Worm (Caenorhabditis elegans) whole organism, young adult: Measurements from ENCODE around the gene hrpa-1.

Experiments used
- B0019.2 ChIP-seq: fragments of 200-800 bp; sonication (Bioruptor generic); conservative IDR thresholded peaks from 2 replicates; pipeline ENCODE4 v1.3.6; 2022; ENCODE audit warnings: missing genetic modification reagents, missing genetic modification characterization, missing compliant biosample characterization
- B0336.3 ChIP-seq: fragments of 200-800 bp; sonication (Bioruptor generic); IDR thresholded peaks from 2 replicates; pipeline ENCODE4 v1.3.6; 2022; ENCODE audit warnings: missing genetic modification characterization, missing compliant biosample characterization
- D2030.7 ChIP-seq: fragments of 200-800 bp; sonication (Bioruptor generic); IDR thresholded peaks from 2 replicates; pipeline ENCODE4 v1.3.6; 2022; ENCODE audit warnings: missing genetic modification reagents, missing genetic modification characterization, missing compliant biosample characterization
- F10E7.11 ChIP-seq: sonication (generic microtip); optimal IDR thresholded peaks from 2 replicates; lab custom pipeline; 2017; ENCODE audit warnings: mild to moderate bottlenecking, missing genetic modification characterization, moderate library complexity, missing compliant biosample characterization
- F22D6.2 ChIP-seq: sonication (generic microtip); optimal IDR thresholded peaks from 2 replicates; lab custom pipeline; 2016; ENCODE audit warnings: mild to moderate bottlenecking, missing genetic modification characterization, missing compliant biosample characterization
- F23B12.7 ChIP-seq: sonication (generic microtip); optimal IDR thresholded peaks from 2 replicates; lab custom pipeline; 2017; ENCODE audit warnings: missing genetic modification characterization, mild to moderate bottlenecking, missing compliant biosample characterization, antibody characterized with exemption, moderate library complexity; ENCODE audit not compliant: insufficient read depth
- F33H1.4 ChIP-seq: fragments of 200-800 bp; sonication (Bioruptor generic); IDR thresholded peaks from 2 replicates; pipeline ENCODE4 v1.3.6; 2022; ENCODE audit warnings: missing genetic modification reagents, missing genetic modification characterization, missing compliant biosample characterization
- F49E8.2 ChIP-seq: sonication (generic microtip); optimal IDR thresholded peaks from 3 replicates; lab custom pipeline; 2017; ENCODE audit warnings: missing genetic modification characterization, mild to moderate bottlenecking, missing compliant biosample characterization, antibody characterized with exemption, moderate library complexity; ENCODE audit not compliant: insufficient read depth
- F57C9.4 ChIP-seq: sonication (generic microtip); optimal IDR thresholded peaks from 2 replicates; lab custom pipeline; 2017; ENCODE audit warnings: mild to moderate bottlenecking, missing genetic modification characterization, missing compliant biosample characterization
- Y53F4B.3 ChIP-seq: fragments of 200-800 bp; sonication (Bioruptor generic); IDR thresholded peaks from 2 replicates; pipeline ENCODE4 v1.3.6; 2022; ENCODE audit warnings: missing genetic modification reagents, missing genetic modification characterization, missing compliant biosample characterization
- ZK185.1 ChIP-seq: sonication (generic microtip); optimal IDR thresholded peaks from 2 replicates; lab custom pipeline; 2016; ENCODE audit warnings: mild to moderate bottlenecking, missing genetic modification characterization, missing compliant biosample characterization; ENCODE audit not compliant: poor library complexity, severe bottlenecking
- akir-1 ChIP-seq: fragments of 200-800 bp; sonication (Bioruptor generic); optimal IDR thresholded peaks from 2 replicates; lab custom pipeline; 2018; ENCODE audit warnings: mild to moderate bottlenecking, missing genetic modification characterization, moderate library complexity, missing compliant biosample characterization
- attf-5 ChIP-seq: fragments of 200-800 bp; sonication (Bioruptor generic); optimal IDR thresholded peaks from 2 replicates; lab custom pipeline; 2018; ENCODE audit warnings: mild to moderate bottlenecking, missing genetic modification characterization, missing compliant biosample characterization
- bed-1 ChIP-seq: fragments of 200-800 bp; sonication (Bioruptor generic); IDR thresholded peaks from 2 replicates; pipeline ENCODE4 v1.3.6; 2022; ENCODE audit warnings: missing genetic modification reagents, missing genetic modification characterization, missing compliant biosample characterization
- ceh-40 ChIP-seq: fragments of 200-800 bp; sonication (Bioruptor generic); IDR thresholded peaks from 2 replicates; pipeline ENCODE4 v1.3.6; 2022; ENCODE audit warnings: missing genetic modification characterization, missing compliant biosample characterization
- chd-7 ChIP-seq: sonication (generic microtip); optimal IDR thresholded peaks from 2 replicates; lab custom pipeline; 2016; ENCODE audit warnings: mild to moderate bottlenecking, missing genetic modification characterization, moderate library complexity, missing compliant biosample characterization
- dpff-1 ChIP-seq: sonication (generic microtip); optimal IDR thresholded peaks from 2 replicates; lab custom pipeline; 2017; ENCODE audit warnings: mild to moderate bottlenecking, missing genetic modification characterization, missing compliant biosample characterization
- efl-1 ChIP-seq: fragments of 150-350 bp; optimal IDR thresholded peaks from 2 replicates; lab custom pipeline; 2014; ENCODE audit warnings: missing biosample characterization, missing genetic modification reagents, missing genetic modification characterization
- egl-18 ChIP-seq: fragments of 200-800 bp; sonication (Bioruptor generic); IDR thresholded peaks from 2 replicates; pipeline ENCODE4 v1.3.6; 2022; ENCODE audit warnings: missing genetic modification reagents, missing genetic modification characterization, missing compliant biosample characterization
- egl-44 ChIP-seq: fragments of 200-800 bp; sonication (Bioruptor generic); IDR thresholded peaks from 2 replicates; pipeline ENCODE4 v1.3.6; 2022; ENCODE audit warnings: missing genetic modification reagents, missing genetic modification characterization, missing compliant biosample characterization
- fkh-3 ChIP-seq: sonication (generic microtip); optimal IDR thresholded peaks from 2 replicates; lab custom pipeline; 2016; ENCODE audit warnings: mild to moderate bottlenecking, missing genetic modification characterization, missing compliant biosample characterization
- him-1 ChIP-seq: sonication (generic microtip); optimal IDR thresholded peaks from 2 replicates; lab custom pipeline; 2016; ENCODE audit warnings: missing genotype, missing genetic modification reagents, missing genetic modification characterization, missing compliant biosample characterization
- lag-1 ChIP-seq: fragments of 200-800 bp; sonication (Bioruptor generic); IDR thresholded peaks from 2 replicates; pipeline ENCODE4 v1.3.6; 2022; ENCODE audit warnings: missing genetic modification reagents, missing genetic modification characterization, missing compliant biosample characterization
- lin-40 ChIP-seq: sonication (generic microtip); optimal IDR thresholded peaks from 2 replicates; lab custom pipeline; 2016; ENCODE audit warnings: missing genetic modification characterization, mild to moderate bottlenecking, missing compliant biosample characterization, missing genotype, missing genetic modification reagents
- lin-54 ChIP-seq: fragments of 200-800 bp; sonication (Bioruptor generic); optimal IDR thresholded peaks from 2 replicates; lab custom pipeline; 2018; ENCODE audit warnings: mild to moderate bottlenecking, missing genetic modification characterization, missing compliant biosample characterization
- lir-1 ChIP-seq: fragments of 200-800 bp; sonication (Bioruptor generic); conservative IDR thresholded peaks from 2 replicates; pipeline ENCODE4 v1.3.6; 2022; ENCODE audit warnings: missing genetic modification reagents, missing genetic modification characterization, missing compliant biosample characterization
- lsl-1 ChIP-seq: fragments of 200-800 bp; sonication (Bioruptor generic); optimal IDR thresholded peaks from 2 replicates; lab custom pipeline; 2018; ENCODE audit warnings: mild to moderate bottlenecking, missing genetic modification characterization, moderate library complexity, missing compliant biosample characterization
- madf-10 ChIP-seq: sonication (generic microtip); optimal IDR thresholded peaks from 2 replicates; lab custom pipeline; 2016; ENCODE audit warnings: mild to moderate bottlenecking, missing genetic modification characterization, missing compliant biosample characterization
- mel-28 ChIP-seq: sonication (generic microtip); optimal IDR thresholded peaks from 2 replicates; lab custom pipeline; 2016; ENCODE audit warnings: borderline replicate concordance, mild to moderate bottlenecking, missing genetic modification characterization, missing compliant biosample characterization
- nfya-1 ChIP-seq: sonication (generic microtip); optimal IDR thresholded peaks from 2 replicates; lab custom pipeline; 2017; ENCODE audit warnings: antibody characterized with exemption, missing compliant biosample characterization, missing genetic modification characterization, borderline replicate concordance; ENCODE audit not compliant: insufficient read depth
- nfyb-1 ChIP-seq: fragments of 200-800 bp; sonication (Bioruptor generic); IDR thresholded peaks from 2 replicates; pipeline ENCODE4 v1.3.6; 2022; ENCODE audit warnings: missing genetic modification reagents, missing genetic modification characterization, missing compliant biosample characterization
- nhr-120 ChIP-seq: fragments of 200-800 bp; sonication (Bioruptor generic); IDR thresholded peaks from 2 replicates; pipeline ENCODE4 v1.3.6; 2022; ENCODE audit warnings: missing genetic modification characterization, missing compliant biosample characterization
- nhr-179 ChIP-seq: sonication (generic microtip); optimal IDR thresholded peaks from 2 replicates; lab custom pipeline; 2016; ENCODE audit warnings: mild to moderate bottlenecking, missing genetic modification characterization, missing compliant biosample characterization
- repo-1 ChIP-seq: sonication (generic microtip); optimal IDR thresholded peaks from 2 replicates; lab custom pipeline; 2017; ENCODE audit warnings: mild to moderate bottlenecking, missing genetic modification characterization, missing compliant biosample characterization
- rpc-1 ChIP-seq, 2 experiments: fragments of 150-350 bp in 1 of 2; sonication (generic microtip) in 1 of 2; optimal IDR thresholded peaks; 2 replicates each; lab custom pipeline; 2014 to 2018; ENCODE audit warnings: missing biosample characterization in 1 of 2, missing genetic modification characterization in 1 of 2, missing genetic modification reagents in 1 of 2, missing genotype in 1 of 2
- sea-2 ChIP-seq: fragments of 200-800 bp; sonication (Bioruptor generic); IDR thresholded peaks from 2 replicates; pipeline ENCODE4 v1.3.6; 2022; ENCODE audit warnings: missing genetic modification characterization, missing compliant biosample characterization
- snpc-1.1 ChIP-seq: sonication (generic microtip); optimal IDR thresholded peaks from 2 replicates; lab custom pipeline; 2017; ENCODE audit warnings: missing genetic modification characterization, mild to moderate bottlenecking, missing compliant biosample characterization, antibody characterized with exemption, moderate library complexity, missing genotype, missing genetic modification reagents; ENCODE audit not compliant: insufficient read depth
- snpc-1.3 ChIP-seq: sonication (generic microtip); optimal IDR thresholded peaks from 2 replicates; lab custom pipeline; 2017; ENCODE audit warnings: missing genetic modification characterization, mild to moderate bottlenecking, missing compliant biosample characterization, antibody characterized with exemption, moderate library complexity, missing genotype, missing genetic modification reagents; ENCODE audit not compliant: insufficient read depth
- somi-1 ChIP-seq: fragments of 200-800 bp; sonication (Bioruptor generic); optimal IDR thresholded peaks from 2 replicates; lab custom pipeline; 2018; ENCODE audit warnings: mild to moderate bottlenecking, missing genetic modification characterization, missing compliant biosample characterization
- sptf-2 ChIP-seq: fragments of 200-800 bp; sonication (Bioruptor generic); optimal IDR thresholded peaks from 2 replicates; lab custom pipeline; 2018; ENCODE audit warnings: mild to moderate bottlenecking, missing genetic modification characterization, missing compliant biosample characterization
- tbp1 ChIP-seq: fragments of 200-800 bp; sonication (Bioruptor generic); optimal IDR thresholded peaks from 2 replicates; lab custom pipeline; 2018; ENCODE audit warnings: mild to moderate bottlenecking, missing genetic modification characterization, missing compliant biosample characterization
- tbx-9 ChIP-seq: sonication (generic microtip); optimal IDR thresholded peaks from 2 replicates; lab custom pipeline; 2016; ENCODE audit warnings: borderline replicate concordance, missing genetic modification characterization, inconsistent platforms, missing compliant biosample characterization
- unc-130 ChIP-seq: sonication (generic microtip); optimal IDR thresholded peaks from 2 replicates; lab custom pipeline; 2016; ENCODE audit warnings: missing genetic modification reagents, missing genetic modification characterization, missing compliant biosample characterization
- zim-3 ChIP-seq: sonication (generic microtip); optimal IDR thresholded peaks from 2 replicates; lab custom pipeline; 2017; ENCODE audit warnings: mild to moderate bottlenecking, missing genetic modification characterization, moderate library complexity, missing compliant biosample characterization
- ztf-18 ChIP-seq: sonication (generic microtip); optimal IDR thresholded peaks from 2 replicates; lab custom pipeline; 2016; ENCODE audit warnings: missing genotype, mild to moderate bottlenecking, missing genetic modification characterization, missing compliant biosample characterization
- ztf-26 ChIP-seq: sonication (generic microtip); optimal IDR thresholded peaks from 2 replicates; lab custom pipeline; 2017; ENCODE audit warnings: missing genetic modification characterization, missing compliant biosample characterization
- ztf-6 ChIP-seq: fragments of 200-800 bp; sonication (Bioruptor generic); IDR thresholded peaks from 2 replicates; pipeline ENCODE4 v1.3.6; 2022; ENCODE audit warnings: missing genetic modification reagents, missing genetic modification characterization, missing compliant biosample characterization

Gene hrpa-1

DNA sequence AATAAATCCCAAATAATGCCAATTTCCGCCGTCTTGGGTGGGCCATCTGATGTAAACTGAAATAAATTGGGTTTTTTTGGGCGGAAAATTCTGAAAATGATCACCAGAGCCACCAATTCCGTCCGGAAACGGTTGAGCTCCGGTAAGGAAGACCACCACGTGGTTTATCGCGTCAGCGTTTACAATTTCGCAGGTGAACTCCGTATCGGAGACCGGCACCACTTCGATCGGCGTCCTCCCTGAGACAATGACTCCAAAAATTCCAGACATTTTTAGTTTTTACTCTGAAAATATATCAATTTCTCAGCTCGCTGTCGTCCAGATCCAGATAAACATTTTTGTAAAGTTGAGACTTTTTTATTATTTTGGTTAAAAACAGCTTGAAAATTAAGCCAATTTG is 2.1 kb downstream of the hrpa-1 start, which contains the start of gene F42A6.6 (continued):
- TF ChIP-seq lsl-1 (GFP tag; lab: Kevin White, UChicago): peak; percentile 43
- 0 out of 2 replicates have a peak, but pooled peaks have one; percentile 5 for TF ChIP-seq egl-18 (GFP tag; lab: Robert Waterston, UW)
- TF ChIP-seq F57C9.4 (tag; lab: Kevin White, UChicago): peak; percentile 66
- peak; percentile 37 for TF ChIP-seq ztf-18 (tag; lab: Kevin White, UChicago)
- TF ChIP-seq D2030.7: peak; percentile 20; the same call in 1 of the 2 replicates
- peak; percentile 61 for TF ChIP-seq dpff-1
- peak; percentile 62 for TF ChIP-seq zim-3
- TF ChIP-seq repo-1 (tag; lab: Kevin White, UChicago): peak; percentile 87
- no peak for TF ChIP-seq sptf-2
- peak; percentile 66 for TF ChIP-seq F10E7.11
- TF ChIP-seq somi-1 (GFP tag; lab: Kevin White, UChicago): peak; percentile 72
- TF ChIP-seq lag-1 (GFP tag; lab: Robert Waterston, UW): no peak
- TF ChIP-seq lin-40: peak; percentile 4
- TF ChIP-seq nhr-179 (tag; lab: Kevin White, UChicago): peak; percentile 14
- no peak for TF ChIP-seq rpc-1 (optimal IDR thresholded peaks at IDR 0.05; lab: Kevin White, UChicago)
- TF ChIP-seq rpc-1 (tag; optimal IDR thresholded peaks at IDR 0.05; lab: Kevin White, UChicago): peak; percentile 10
- 0 out of 2 replicates have a peak, but pooled peaks have one; percentile 39 for TF ChIP-seq lir-1 (GFP tag; lab: Robert Waterston, UW)
- TF ChIP-seq him-1: peak; percentile 15
- TF ChIP-seq snpc-1.1: no peak
- TF ChIP-seq tbx-9 (tag; lab: Kevin White, UChicago): peak; percentile 15
- peak; percentile 58 for TF ChIP-seq tbp1 (GFP tag; lab: Kevin White, UChicago)
- TF ChIP-seq B0019.2 (GFP tag; lab: Robert Waterston, UW): no peak
- no peak for TF ChIP-seq madf-10 (tag; lab: Kevin White, UChicago)
- TF ChIP-seq snpc-1.3 (tag; lab: Kevin White, UChicago): peak; percentile 46
- no peak for TF ChIP-seq sea-2 (GFP tag; lab: Robert Waterston, UW)
- TF ChIP-seq F23B12.7: peak; percentile 48
- TF ChIP-seq fkh-3 (tag; lab: Kevin White, UChicago): peak; percentile 87
- peak; percentile 52; the same call in 1 of the 2 replicates for TF ChIP-seq ztf-6 (GFP tag; lab: Robert Waterston, UW)
- TF ChIP-seq unc-130: peak; percentile 78
- no peak for TF ChIP-seq nfya-1 (tag; lab: Kevin White, UChicago)
- no peak for TF ChIP-seq ZK185.1 (tag; lab: Kevin White, UChicago)
- no peak for TF ChIP-seq akir-1 (GFP tag; lab: Kevin White, UChicago)
- 0 out of 2 replicates have a peak, but pooled peaks have one; percentile 79 for TF ChIP-seq nhr-120 (GFP tag; lab: Robert Waterston, UW)
- TF ChIP-seq ztf-26 (tag; lab: Kevin White, UChicago): peak; percentile 25
- TF ChIP-seq bed-1 (GFP tag; lab: Robert Waterston, UW): no peak
- no peak for TF ChIP-seq ceh-40 (GFP tag; lab: Robert Waterston, UW)
- peak; percentile 88 for TF ChIP-seq chd-7 (tag; lab: Kevin White, UChicago)
- peak; percentile 82 for TF ChIP-seq nfyb-1
- TF ChIP-seq egl-44 (GFP tag; lab: Robert Waterston, UW): no peak
- TF ChIP-seq mel-28 (tag; lab: Kevin White, UChicago): peak; percentile 41
- peak; percentile 42 for TF ChIP-seq attf-5 (GFP tag; lab: Kevin White, UChicago)
- peak; percentile 67 for TF ChIP-seq F33H1.4 (GFP tag; lab: Robert Waterston, UW)
- TF ChIP-seq lin-54 (GFP tag; lab: Kevin White, UChicago): peak; percentile 67
- TF ChIP-seq efl-1 (GFP tag; lab: Kevin White, UChicago): no peak
- TF ChIP-seq Y53F4B.3 (GFP tag; lab: Robert Waterston, UW): no peak
- TF ChIP-seq B0336.3: peak; percentile 95
- no peak for TF ChIP-seq F22D6.2 (tag; lab: Kevin White, UChicago)
- TF ChIP-seq F49E8.2: peak; percentile 96
